Fruit fly (Drosophila melanogaster): ENCODE measurements around the gene mira.

DNA sequence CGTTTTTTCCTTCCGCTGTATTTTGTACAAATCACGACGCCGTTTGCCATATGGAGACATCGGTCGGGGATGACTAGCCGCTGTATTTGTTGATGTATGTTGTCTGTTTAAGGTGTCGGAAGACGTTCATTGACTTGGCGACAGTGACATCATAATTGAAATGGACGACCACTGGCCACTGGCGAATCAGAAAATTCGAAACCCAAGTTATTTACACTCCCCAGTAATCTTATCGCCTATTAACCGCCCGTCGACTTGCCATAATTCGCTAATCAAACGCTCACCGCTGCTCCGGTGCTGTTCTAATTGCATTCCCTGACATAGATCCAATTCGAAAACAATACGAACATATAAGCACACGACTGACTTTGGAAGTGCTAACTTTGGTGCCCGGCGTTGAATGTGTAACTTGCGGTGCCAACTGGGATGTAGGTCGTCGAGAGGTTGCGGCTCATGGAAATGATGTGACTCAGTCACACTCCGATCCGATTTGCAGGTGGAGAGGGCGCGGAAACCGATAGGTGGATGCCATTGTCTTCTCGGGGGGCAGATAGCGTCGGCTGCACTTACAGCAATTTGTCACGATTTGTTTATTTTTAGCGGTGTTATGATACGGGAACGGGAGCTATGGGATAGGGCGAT lies 25.3 kb downstream of the mira start:
- TF ChIP-seq Sin3A (optimal IDR thresholded peaks at IDR 0.05) (no peak), insv (optimal IDR thresholded peaks at IDR 0.05) (no peak), h (optimal IDR thresholded peaks at IDR 0.05) (no peak)

Data from Kc167 (cell line).